Fruit fly (Drosophila melanogaster): ENCODE measurements around the gene CG14301.
A peak's percentile ranks its signal among the peaks of the same experiment; 100 is the strongest.

The CG14301 gene

DNA sequence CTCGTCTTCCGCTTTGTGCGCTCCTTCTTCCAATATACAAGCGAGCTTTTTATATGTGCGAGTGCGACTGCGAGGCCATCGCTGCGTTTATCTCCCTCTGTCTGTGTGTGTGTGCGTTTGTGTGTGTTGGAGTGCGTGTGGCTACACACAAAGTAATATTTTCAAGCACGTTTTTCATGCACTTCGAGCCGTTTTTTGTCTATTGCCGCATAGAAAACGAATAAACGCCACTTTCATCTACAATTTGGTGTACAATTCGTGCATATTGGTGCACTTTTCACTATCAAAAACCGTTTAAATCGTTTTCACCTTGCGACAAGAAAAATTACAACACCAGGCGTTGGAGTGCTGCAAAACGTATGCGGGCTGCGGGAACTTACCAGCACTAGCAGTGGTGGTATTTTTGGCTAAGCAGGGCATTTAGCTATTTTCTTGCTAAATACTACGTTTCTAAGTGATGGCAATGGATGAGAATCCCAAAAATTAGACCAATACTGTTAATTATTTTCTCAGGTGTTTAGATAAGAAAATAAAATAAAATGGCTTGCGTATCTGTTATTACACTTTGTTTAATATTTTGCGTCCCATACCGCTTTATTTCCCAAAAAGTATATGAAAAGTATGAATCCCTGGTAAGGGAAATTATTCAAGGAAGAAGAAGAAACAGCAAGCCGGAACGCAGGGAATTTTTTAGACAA is 17.8 kb upstream of the CG14301 start, which contains the start of the genes CG31224 and CstF64 (continued):
- TF ChIP-seq CG3726 (GFP tag; IDR thresholded peaks at IDR 0.05): peak; percentile 64; the same call in 2 of the 3 replicates
- TF ChIP-seq CG11695 (GFP tag; IDR thresholded peaks at IDR 0.05): peak; percentile 65
- peak; percentile 85 for TF ChIP-seq Dbx (GFP tag; IDR thresholded peaks at IDR 0.05)
- TF ChIP-seq HLH54F (GFP tag; optimal IDR thresholded peaks at IDR 0.05): peak; percentile 94
- no peak for TF ChIP-seq Hand (GFP tag; optimal IDR thresholded peaks at IDR 0.05)
- TF ChIP-seq row (GFP tag; IDR thresholded peaks at IDR 0.05): peak; percentile 94
- TF ChIP-seq ssp (GFP tag; IDR thresholded peaks at IDR 0.05): peak; percentile 77
- TF ChIP-seq cg (GFP tag; optimal IDR thresholded peaks at IDR 0.05): peak; percentile 96
- TF ChIP-seq pho (GFP tag; optimal IDR thresholded peaks at IDR 0.05): peak; percentile 90
- peak; percentile 80 for TF ChIP-seq Max (GFP tag; optimal IDR thresholded peaks at IDR 0.05)
- TF ChIP-seq bab2 (GFP tag; optimal IDR thresholded peaks at IDR 0.05): peak; percentile 87
- peak; percentile 53 for TF ChIP-seq sima (GFP tag; optimal IDR thresholded peaks at IDR 0.05)
- TF ChIP-seq CG17612 (GFP tag; IDR thresholded peaks at IDR 0.05): no peak
- TF ChIP-seq ewg (GFP tag; optimal IDR thresholded peaks at IDR 0.05): peak; percentile 70
- TF ChIP-seq CG10654 (GFP tag; optimal IDR thresholded peaks at IDR 0.05): peak; percentile 89
- TF ChIP-seq CG10979 (tag; optimal IDR thresholded peaks at IDR 0.05): peak; percentile 76
- TF ChIP-seq trh (GFP tag; optimal IDR thresholded peaks at IDR 0.05): peak; percentile 58
- peak; percentile 78 for TF ChIP-seq PHDP (tag; optimal IDR thresholded peaks at IDR 0.05)
- TF ChIP-seq CG6689 (GFP tag; IDR thresholded peaks at IDR 0.05): peak; percentile 84
- TF ChIP-seq CG4854 (GFP tag; optimal IDR thresholded peaks at IDR 0.05): peak; percentile 85
- peak; percentile 88 for TF ChIP-seq ind (GFP tag; optimal IDR thresholded peaks at IDR 0.05)
- TF ChIP-seq Poxn (GFP tag; IDR thresholded peaks at IDR 0.05): no peak
- TF ChIP-seq Trl (optimal IDR thresholded peaks at IDR 0.05): peak in 1 of 2 experiments; percentile 55
- TF ChIP-seq Trl (GFP tag; optimal IDR thresholded peaks at IDR 0.05): peak; percentile 88
- peak; percentile 83 for TF ChIP-seq CG17328 (GFP tag; IDR thresholded peaks at IDR 0.05)
- peak; percentile 73 for TF ChIP-seq Atf6 (GFP tag; IDR thresholded peaks at IDR 0.05)
- TF ChIP-seq Eip74EF (GFP tag; optimal IDR thresholded peaks at IDR 0.05): peak in 1 of 2 experiments; percentile 6
- TF ChIP-seq Nf-YA (GFP tag; IDR thresholded peaks at IDR 0.05): no peak
- TF ChIP-seq BtbVII (GFP tag; optimal IDR thresholded peaks at IDR 0.05): no peak
- peak; percentile 83 for TF ChIP-seq CG8290 (GFP tag; optimal IDR thresholded peaks at IDR 0.05)
- no peak for TF ChIP-seq CG8290 (tag; optimal IDR thresholded peaks at IDR 0.05)
- TF ChIP-seq ATbp (GFP tag; optimal IDR thresholded peaks at IDR 0.05): peak; percentile 35
- TF ChIP-seq bowl (GFP tag; IDR thresholded peaks at IDR 0.05): no peak
- peak; percentile 86 for TF ChIP-seq Chrac-16 (GFP tag; optimal IDR thresholded peaks at IDR 0.05)
- TF ChIP-seq dmrt11E (tag; optimal IDR thresholded peaks at IDR 0.05): peak; percentile 74
- TF ChIP-seq CG6175 (GFP tag; IDR thresholded peaks at IDR 0.05): peak; percentile 63; the same call in 1 of the 3 replicates
- no peak; the same call in none of the 2 replicates for TF ChIP-seq CG13287 (GFP tag; IDR thresholded peaks at IDR 0.05; ENCODE audit: partially characterized antibody)
- peak; percentile 1 for TF ChIP-seq ab (GFP tag; optimal IDR thresholded peaks at IDR 0.05)
- peak; percentile 75 for TF ChIP-seq CG8388 (GFP tag; optimal IDR thresholded peaks at IDR 0.05)
- peak; percentile 37 for TF ChIP-seq CG3838 (GFP tag; optimal IDR thresholded peaks at IDR 0.05)
- TF ChIP-seq CG3847 (GFP tag; IDR thresholded peaks at IDR 0.05): peak; percentile 92
- no peak for TF ChIP-seq zen2 (GFP tag; IDR thresholded peaks at IDR 0.05; ENCODE audit: partially characterized antibody)
- peak; percentile 76 for TF ChIP-seq CG14667 (GFP tag; IDR thresholded peaks at IDR 0.05)
- TF ChIP-seq lab (GFP tag; optimal IDR thresholded peaks at IDR 0.05): peak; percentile 90
- TF ChIP-seq CG5180 (GFP tag; optimal IDR thresholded peaks at IDR 0.05): no peak
- no peak for TF ChIP-seq CkIIα-i1 (GFP tag; IDR thresholded peaks at IDR 0.05)
- TF ChIP-seq gsb-n (tag; optimal IDR thresholded peaks at IDR 0.05): no peak
- no peak for TF ChIP-seq CG10209 (GFP tag; optimal IDR thresholded peaks at IDR 0.05)
- TF ChIP-seq sisA (GFP tag; IDR thresholded peaks at IDR 0.05): peak; percentile 78
- peak; percentile 93 for TF ChIP-seq mam (GFP tag; optimal IDR thresholded peaks at IDR 0.05)
